Worm (Caenorhabditis elegans) whole organism, L3 larva: ENCODE data around the gene cho-1.

ENCODE experiments used
- R02D3.7 ChIP-seq: fragments of 150-350 bp; optimal IDR thresholded peaks from 2 replicates; lab custom pipeline; 2014; ENCODE audit warnings: missing biosample characterization, missing genetic modification characterization
- aly-2 ChIP-seq: fragments of 150-350 bp; optimal IDR thresholded peaks from 2 replicates; lab custom pipeline; 2014; ENCODE audit warnings: missing biosample characterization, missing genetic modification characterization
- ceh-16 ChIP-seq: sonication (generic microtip); optimal IDR thresholded peaks from 2 replicates; lab custom pipeline; 2017; ENCODE audit warnings: missing biosample characterization, missing genetic modification characterization
- ceh-28 ChIP-seq: fragments of 150-350 bp; optimal IDR thresholded peaks from 2 replicates; lab custom pipeline; 2014; ENCODE audit warnings: missing biosample characterization, missing genetic modification reagents, missing genetic modification characterization
- ceh-82 ChIP-seq: fragments of 150-350 bp; optimal IDR thresholded peaks from 2 replicates; lab custom pipeline; 2014; ENCODE audit warnings: missing biosample characterization, missing genetic modification characterization
- daf-12 ChIP-seq: fragments of 150-350 bp; optimal IDR thresholded peaks from 2 replicates; lab custom pipeline; 2014; ENCODE audit warnings: missing biosample characterization, missing genetic modification reagents, missing genetic modification characterization
- egl-27 ChIP-seq: sonication (generic microtip); optimal IDR thresholded peaks from 4 replicates; lab custom pipeline; 2017; ENCODE audit warnings: missing biosample characterization, missing genetic modification reagents, missing genetic modification characterization
- egl-5 ChIP-seq: fragments of 150-350 bp; optimal IDR thresholded peaks from 2 replicates; lab custom pipeline; 2017; ENCODE audit warnings: missing biosample characterization, missing genetic modification reagents, missing genetic modification characterization, inconsistent platforms
- elt-1 ChIP-seq: fragments of 150-350 bp; optimal IDR thresholded peaks from 2 replicates; lab custom pipeline; 2014; ENCODE audit warnings: missing biosample characterization, missing genetic modification characterization
- elt-2 ChIP-seq: sonication (generic microtip); optimal IDR thresholded peaks from 2 replicates; lab custom pipeline; 2016; ENCODE audit warnings: missing genetic modification reagents, mild to moderate bottlenecking, missing genetic modification characterization, missing compliant biosample characterization
- fkh-10 ChIP-seq: sonication (generic microtip); optimal IDR thresholded peaks from 2 replicates; lab custom pipeline; 2017; ENCODE audit warnings: missing biosample characterization, missing genetic modification reagents, missing genetic modification characterization
- fkh-2 ChIP-seq: fragments of 150-350 bp; optimal IDR thresholded peaks from 2 replicates; lab custom pipeline; 2014; ENCODE audit warnings: missing biosample characterization, missing genetic modification reagents, missing genetic modification characterization
- fos-1 ChIP-seq: fragments of 150-350 bp; optimal IDR thresholded peaks from 2 replicates; lab custom pipeline; 2014; ENCODE audit warnings: missing biosample characterization, missing genetic modification characterization
- jun-1 ChIP-seq: fragments of 150-350 bp; optimal IDR thresholded peaks from 2 replicates; lab custom pipeline; 2014; ENCODE audit warnings: missing biosample characterization, missing genetic modification reagents, missing genetic modification characterization
- lin-15B ChIP-seq: fragments of 150-350 bp; optimal IDR thresholded peaks from 2 replicates; lab custom pipeline; 2014; ENCODE audit warnings: missing biosample characterization, missing genetic modification characterization
- lin-39 ChIP-seq: fragments of 150-350 bp; optimal IDR thresholded peaks from 2 replicates; lab custom pipeline; 2018; ENCODE audit warnings: missing biosample characterization, missing genetic modification reagents, missing genetic modification characterization
- lsy-12 ChIP-seq: sonication (generic microtip); optimal IDR thresholded peaks from 2 replicates; lab custom pipeline; 2016; ENCODE audit warnings: mild to moderate bottlenecking, missing genetic modification characterization, missing compliant biosample characterization
- mdl-1 ChIP-seq: fragments of 150-350 bp; optimal IDR thresholded peaks from 2 replicates; lab custom pipeline; 2014; ENCODE audit warnings: missing biosample characterization, missing genetic modification characterization
- mml-1 ChIP-seq: fragments of 150-350 bp; sonication (generic microtip); optimal IDR thresholded peaks from 3 replicates; lab custom pipeline; 2014; ENCODE audit warnings: missing biosample characterization, missing genetic modification characterization
- nfya-1 ChIP-seq: sonication (generic microtip); optimal IDR thresholded peaks from 2 replicates; lab custom pipeline; 2017; ENCODE audit warnings: missing genetic modification characterization, mild to moderate bottlenecking, missing compliant biosample characterization, antibody characterized with exemption, moderate library complexity; ENCODE audit not compliant: insufficient read depth
- nhr-11 ChIP-seq: fragments of 150-350 bp; optimal IDR thresholded peaks from 2 replicates; lab custom pipeline; 2014; ENCODE audit warnings: missing biosample characterization, missing genetic modification characterization
- nhr-12 ChIP-seq: fragments of 150-350 bp; optimal IDR thresholded peaks from 2 replicates; lab custom pipeline; 2014; ENCODE audit warnings: missing biosample characterization, missing genetic modification characterization
- nhr-23 ChIP-seq: fragments of 150-350 bp; optimal IDR thresholded peaks from 2 replicates; lab custom pipeline; 2014; ENCODE audit warnings: missing biosample characterization, missing genetic modification reagents, missing genetic modification characterization
- nhr-28 ChIP-seq: fragments of 150-350 bp; optimal IDR thresholded peaks from 2 replicates; lab custom pipeline; 2014; ENCODE audit warnings: missing biosample characterization, missing genetic modification characterization
- nhr-43 ChIP-seq: sonication (generic microtip); optimal IDR thresholded peaks from 2 replicates; lab custom pipeline; 2016; ENCODE audit warnings: mild to moderate bottlenecking, missing genetic modification characterization, missing compliant biosample characterization; ENCODE audit not compliant: poor library complexity, severe bottlenecking
- nhr-76 ChIP-seq: fragments of 150-350 bp; sonication (generic microtip); optimal IDR thresholded peaks from 5 replicates; lab custom pipeline; 2014; ENCODE audit warnings: missing biosample characterization, missing genetic modification characterization
- nhr-77 ChIP-seq: fragments of 150-350 bp; optimal IDR thresholded peaks from 2 replicates; lab custom pipeline; 2014; ENCODE audit warnings: missing biosample characterization, missing genetic modification characterization
- pha-4 ChIP-seq: fragments of 150-350 bp; optimal IDR thresholded peaks from 2 replicates; lab custom pipeline; 2014; ENCODE audit warnings: missing biosample characterization, missing genetic modification reagents, missing genetic modification characterization
- pqm-1 ChIP-seq: fragments of 150-350 bp; optimal IDR thresholded peaks from 2 replicates; lab custom pipeline; 2017; ENCODE audit warnings: missing biosample characterization, missing genetic modification characterization, inconsistent platforms
- sea-2 ChIP-seq: fragments of 150-350 bp; sonication (generic microtip); optimal IDR thresholded peaks from 4 replicates; lab custom pipeline; 2014; ENCODE audit warnings: missing biosample characterization, missing genetic modification reagents, missing genetic modification characterization
- skn-1 ChIP-seq: fragments of 150-350 bp; optimal IDR thresholded peaks from 2 replicates; lab custom pipeline; 2014; ENCODE audit warnings: missing biosample characterization, missing genetic modification characterization
- snpc-4 ChIP-seq: fragments of 150-350 bp; optimal IDR thresholded peaks from 2 replicates; lab custom pipeline; 2014; ENCODE audit warnings: missing biosample characterization, missing genetic modification characterization
- tbx-2 ChIP-seq: sonication (generic microtip); optimal IDR thresholded peaks from 2 replicates; lab custom pipeline; 2016; ENCODE audit warnings: mild to moderate bottlenecking, missing genetic modification characterization, missing compliant biosample characterization
- unc-62 ChIP-seq: fragments of 150-350 bp; sonication (generic microtip); optimal IDR thresholded peaks from 4 replicates; lab custom pipeline; 2014; ENCODE audit warnings: missing biosample characterization, missing genetic modification reagents, missing genetic modification characterization
- zag-1 ChIP-seq: fragments of 150-350 bp; optimal IDR thresholded peaks from 2 replicates; lab custom pipeline; 2014; ENCODE audit warnings: missing biosample characterization, missing genetic modification characterization
- ztf-11 ChIP-seq: fragments of 150-350 bp; optimal IDR thresholded peaks from 2 replicates; lab custom pipeline; 2014; ENCODE audit warnings: missing biosample characterization, missing genetic modification characterization

Gene cho-1

ce11 chrIV:13179295-13179694, 35.1 kb downstream of the cho-1 start, which contains the start of gene lev-1:
Gene lev-1 (minus strand): TSS chrIV:13179395.
- TF ChIP-seq skn-1 (tag; lab: Kevin White, UChicago), result no peak
- no peak for TF ChIP-seq fkh-10 (GFP tag; lab: Kevin White, UChicago)
- TF ChIP-seq tbx-2 (tag; lab: Kevin White, UChicago), result no peak
- no peak for TF ChIP-seq egl-5 (tag; lab: Kevin White, UChicago)
- TF ChIP-seq elt-1, result no peak
- TF ChIP-seq lsy-12 (tag; lab: Kevin White, UChicago), result no peak
- TF ChIP-seq pha-4 (tag; lab: Kevin White, UChicago), result no peak
- no peak for TF ChIP-seq fkh-2 (tag; lab: Kevin White, UChicago)
- no peak for TF ChIP-seq fos-1 (tag; lab: Kevin White, UChicago)
- TF ChIP-seq ceh-16 (tag; lab: Kevin White, UChicago), result no peak
- no peak for TF ChIP-seq ceh-28 (tag; lab: Kevin White, UChicago)
- TF ChIP-seq ztf-11 (tag; lab: Kevin White, UChicago), result no peak
- no peak for TF ChIP-seq egl-27 (tag; lab: Kevin White, UChicago)
- TF ChIP-seq pqm-1 (tag; lab: Kevin White, UChicago), result no peak
- TF ChIP-seq lin-39, result no peak
- no peak for TF ChIP-seq R02D3.7

DNA sequence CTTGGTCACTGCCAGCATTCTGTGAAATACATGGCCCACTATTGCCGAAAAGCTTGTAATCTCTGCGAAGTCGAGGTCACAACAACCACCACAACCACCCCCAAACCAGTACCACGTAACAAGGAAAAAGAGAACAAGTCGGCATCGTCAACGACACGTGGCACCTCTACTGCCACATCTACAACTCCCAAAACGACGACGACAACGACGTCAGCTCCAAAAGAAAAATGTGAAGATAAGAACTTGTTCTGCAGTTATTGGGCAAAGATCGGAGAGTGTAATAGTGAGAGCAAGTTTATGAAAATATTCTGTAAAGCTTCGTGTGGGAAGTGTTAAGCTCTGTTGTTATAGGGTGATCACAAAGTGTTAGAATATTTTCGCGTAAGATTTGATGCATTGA, 41.0 kb downstream of the cho-1 start:
- TF ChIP-seq mdl-1 (tag; lab: Kevin White, UChicago) (no peak), fos-1 (tag; lab: Kevin White, UChicago) (no peak), nhr-77 (tag; lab: Kevin White, UChicago) (no peak), aly-2 (tag; lab: Kevin White, UChicago) (no peak), lin-15B (no peak), zag-1 (tag; lab: Kevin White, UChicago) (no peak), unc-62 (GFP tag; lab: Kevin White, UChicago) (no peak), ceh-82 (tag; lab: Kevin White, UChicago) (no peak), jun-1 (no peak), elt-1 (no peak), fkh-10 (GFP tag; lab: Kevin White, UChicago) (no peak), elt-2 (no peak), nfya-1 (tag; lab: Kevin White, UChicago) (no peak), sea-2 (no peak), snpc-4 (no peak), mml-1 (tag; lab: Kevin White, UChicago) (no peak), nhr-43 (tag; lab: Kevin White, UChicago) (no peak), ceh-28 (tag; lab: Kevin White, UChicago) (no peak), daf-12 (tag; lab: Kevin White, UChicago) (no peak), nhr-12 (tag; lab: Kevin White, UChicago) (no peak)

DNA sequence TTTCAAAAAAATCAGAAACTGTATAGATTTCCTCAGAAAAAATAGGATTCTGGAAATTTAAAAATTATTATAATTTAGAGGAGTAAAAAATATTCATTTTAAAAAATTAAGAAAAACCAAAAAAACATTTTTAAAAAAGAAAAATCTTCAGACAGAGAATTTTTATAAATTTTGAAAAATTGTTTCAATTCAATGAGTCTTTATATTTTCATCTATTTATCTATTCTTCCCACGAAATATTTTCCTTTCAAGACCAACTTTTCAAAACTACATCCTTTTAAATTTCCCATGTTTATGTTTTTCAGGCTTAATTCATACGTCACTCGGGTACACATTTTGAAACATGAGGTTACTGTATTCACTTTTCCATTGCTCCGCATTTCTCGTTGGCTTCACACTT, 44.1 kb downstream of the cho-1 start, which contains the start of gene nas-14:
Gene nas-14 (plus strand): TSS at position 301 of the 400 bp plus-strand sequence.
- no peak for TF ChIP-seq nhr-28 (tag; lab: Kevin White, UChicago)
- TF ChIP-seq egl-27 (tag; lab: Kevin White, UChicago), result no peak
- no peak for TF ChIP-seq jun-1
- TF ChIP-seq nhr-23 (tag; lab: Kevin White, UChicago), result no peak
- TF ChIP-seq nhr-76 (tag; lab: Kevin White, UChicago), result no peak
- TF ChIP-seq lin-15B, result no peak
- no peak for TF ChIP-seq ceh-16 (tag; lab: Kevin White, UChicago)
- TF ChIP-seq nfya-1 (tag; lab: Kevin White, UChicago), result no peak
- no peak for TF ChIP-seq zag-1 (tag; lab: Kevin White, UChicago)

DNA sequence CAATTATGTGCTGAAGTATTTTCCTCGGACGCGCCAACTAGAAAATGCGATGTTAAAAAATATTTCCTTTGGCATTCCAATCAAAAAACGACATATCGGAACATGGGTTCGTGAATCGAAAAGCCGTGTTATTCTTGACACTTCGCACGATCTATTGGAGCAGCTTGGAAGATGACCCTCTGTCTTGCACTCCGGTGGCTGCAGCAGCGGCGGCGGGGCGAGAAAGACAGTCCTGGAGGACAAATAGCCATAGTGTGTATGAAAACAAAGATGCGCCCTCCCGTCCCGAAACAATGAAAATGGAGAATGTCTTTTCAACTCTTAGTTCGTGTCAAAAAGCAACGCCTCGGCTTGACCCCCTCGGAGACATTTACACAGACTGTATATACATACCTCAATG, 46.8 kb downstream of the cho-1 start:
- TF ChIP-seq nhr-11 (tag; lab: Kevin White, UChicago) (no peak), unc-62 (GFP tag; lab: Kevin White, UChicago) (no peak), nhr-28 (tag; lab: Kevin White, UChicago) (no peak), jun-1 (no peak)
